Worm (Caenorhabditis elegans) whole organism, mixed stage, embryonic: ENCODE data around the gene sqv-8.

Source experiments
- ceh-43 ChIP-seq: fragments of 200-800 bp; sonication (Bioruptor generic); optimal IDR thresholded peaks from 2 replicates; lab custom pipeline; 2018; ENCODE audit warnings: mild to moderate bottlenecking, missing genetic modification characterization, moderate library complexity, missing compliant biosample characterization
- elt-1 ChIP-seq: sonication (generic microtip); optimal IDR thresholded peaks from 2 replicates; lab custom pipeline; 2017; ENCODE audit warnings: missing genetic modification characterization, mild to moderate bottlenecking, missing compliant biosample characterization, antibody characterized with exemption, moderate library complexity, borderline replicate concordance; ENCODE audit not compliant: insufficient read depth

- TF ChIP-seq ceh-43 (no peak), elt-1 (tag; lab: Kevin White, UChicago) (no peak)
These were observed 29.5 kb upstream of the sqv-8 start, which contains the start of gene hal-3 for ce11 chrII:9617039-9617901.
